Worm (Caenorhabditis elegans) whole organism, L4 larva: ENCODE data around the gene F40C5.1.

Source experiments
- ceh-28 ChIP-seq: fragments of 150-350 bp; optimal IDR thresholded peaks from 2 replicates; lab custom pipeline; 2014; ENCODE audit warnings: missing biosample characterization, missing genetic modification reagents, missing genetic modification characterization
- ces-1 ChIP-seq: fragments of 150-350 bp; sonication (generic microtip); optimal IDR thresholded peaks from 4 replicates; lab custom pipeline; 2014; ENCODE audit warnings: missing biosample characterization, missing genetic modification reagents, missing genetic modification characterization
- dmd-6 ChIP-seq: fragments of 200-800 bp; sonication (Bioruptor generic); IDR thresholded peaks from 2 replicates; pipeline ENCODE4 v1.3.6; 2022; ENCODE audit warnings: missing genetic modification reagents, missing genetic modification characterization, missing compliant biosample characterization
- dpl-1 ChIP-seq: fragments of 150-350 bp; optimal IDR thresholded peaks from 2 replicates; lab custom pipeline; 2014; ENCODE audit warnings: missing biosample characterization, missing genetic modification reagents, missing genetic modification characterization
- fkh-10 ChIP-seq: fragments of 150-350 bp; optimal IDR thresholded peaks from 2 replicates; lab custom pipeline; 2014; ENCODE audit warnings: missing biosample characterization, missing genetic modification reagents, missing genetic modification characterization
- hlh-11 ChIP-seq: fragments of 200-800 bp; sonication (Bioruptor generic); optimal IDR thresholded peaks from 2 replicates; lab custom pipeline; 2018; ENCODE audit warnings: mild to moderate bottlenecking, missing genetic modification characterization, missing compliant biosample characterization
- jun-1 ChIP-seq: fragments of 150-350 bp; optimal IDR thresholded peaks from 2 replicates; lab custom pipeline; 2014; ENCODE audit warnings: missing biosample characterization, missing genetic modification reagents, missing genetic modification characterization
- lin-15B ChIP-seq: fragments of 150-350 bp; sonication (generic microtip); optimal IDR thresholded peaks from 3 replicates; lab custom pipeline; 2014; ENCODE audit warnings: missing biosample characterization, missing genetic modification characterization
- lin-38 ChIP-seq: fragments of 200-800 bp; sonication (Bioruptor generic); IDR thresholded peaks from 2 replicates; pipeline ENCODE4 v1.3.6; 2022; ENCODE audit warnings: missing genetic modification reagents, missing genetic modification characterization, missing compliant biosample characterization
- mep-1 ChIP-seq: fragments of 150-350 bp; sonication (generic microtip); optimal IDR thresholded peaks from 3 replicates; lab custom pipeline; 2014; ENCODE audit warnings: missing biosample characterization, missing genetic modification characterization
- nhr-25 ChIP-seq: sonication (generic microtip); optimal IDR thresholded peaks from 2 replicates; lab custom pipeline; 2017; ENCODE audit warnings: missing genetic modification characterization, mild to moderate bottlenecking, missing compliant biosample characterization, antibody characterized with exemption, moderate library complexity, borderline replicate concordance; ENCODE audit not compliant: insufficient read depth
- pqm-1 ChIP-seq: sonication (generic microtip); optimal IDR thresholded peaks from 2 replicates; lab custom pipeline; 2017; ENCODE audit warnings: missing biosample characterization, missing genetic modification characterization
- ztf-11 ChIP-seq: fragments of 150-350 bp; optimal IDR thresholded peaks from 2 replicates; lab custom pipeline; 2014; ENCODE audit warnings: missing biosample characterization, missing genetic modification characterization
- ztf-7 ChIP-seq: fragments of 150-350 bp; optimal IDR thresholded peaks from 2 replicates; lab custom pipeline; 2014; ENCODE audit warnings: missing biosample characterization, missing genetic modification characterization

DNA sequence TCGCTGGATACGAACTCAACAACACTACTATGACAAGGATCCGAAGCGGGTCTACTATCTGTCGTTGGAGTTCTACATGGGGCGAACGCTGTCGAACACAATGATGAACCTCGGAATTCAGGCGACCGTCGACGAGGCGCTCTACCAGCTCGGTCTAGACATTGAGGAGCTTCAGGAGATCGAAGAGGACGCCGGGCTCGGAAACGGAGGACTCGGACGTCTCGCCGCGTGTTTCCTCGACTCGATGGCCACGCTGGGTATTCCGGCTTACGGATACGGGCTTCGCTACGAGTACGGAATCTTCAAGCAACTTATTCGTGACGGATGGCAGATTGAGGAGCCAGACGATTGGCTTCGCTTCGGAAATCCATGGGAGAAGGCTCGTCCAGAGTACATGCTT, 9.1 kb downstream of the F40C5.1 start:
- TF ChIP-seq lin-38 (GFP tag; lab: Robert Waterston, UW) = no peak
- no peak for TF ChIP-seq ztf-7
- TF ChIP-seq ztf-11 (tag; lab: Kevin White, UChicago) = no peak
- no peak for TF ChIP-seq dpl-1 (GFP tag; lab: Kevin White, UChicago)
- TF ChIP-seq fkh-10 (GFP tag; lab: Kevin White, UChicago) = no peak
- TF ChIP-seq pqm-1 (tag; lab: Kevin White, UChicago) = no peak
- TF ChIP-seq hlh-11 (tag; lab: Kevin White, UChicago) = no peak
- no peak for TF ChIP-seq ces-1 (GFP tag; lab: Kevin White, UChicago)
- no peak for TF ChIP-seq mep-1 (tag; lab: Kevin White, UChicago)
- TF ChIP-seq lin-15B (tag; lab: Kevin White, UChicago) = no peak
- TF ChIP-seq ceh-28 (tag; lab: Kevin White, UChicago) = no peak
- TF ChIP-seq jun-1 = no peak
- TF ChIP-seq dmd-6 = no peak
- no peak for TF ChIP-seq nhr-25 (tag; lab: Kevin White, UChicago)
